Fruit fly (Drosophila melanogaster): ENCODE measurements around the gene CG42371.

dm6 chr2L:2265221-2265620, 48.2 kb upstream of the CG42371 start, which contains the start of gene CG34049:
- TF ChIP-seq psq (GFP tag; optimal IDR thresholded peaks at IDR 0.05): no peak
- no peak for TF ChIP-seq dsf (GFP tag; optimal IDR thresholded peaks at IDR 0.05; ENCODE audit: borderline replicate concordance)
- TF ChIP-seq Vsx2 (GFP tag; optimal IDR thresholded peaks at IDR 0.05; ENCODE audit: partially characterized antibody): no peak
- no peak for TF ChIP-seq CG32264 (GFP tag; optimal IDR thresholded peaks at IDR 0.05)
- TF ChIP-seq lola (GFP tag; optimal IDR thresholded peaks at IDR 0.05): no peak
- no peak for TF ChIP-seq usp (GFP tag; optimal IDR thresholded peaks at IDR 0.05)
- no peak for TF ChIP-seq N (GFP tag; optimal IDR thresholded peaks at IDR 0.05)
- TF ChIP-seq Myc (optimal IDR thresholded peaks at IDR 0.05): no peak
- TF ChIP-seq OdsH (GFP tag; optimal IDR thresholded peaks at IDR 0.05): no peak
- no peak for TF ChIP-seq pan (optimal IDR thresholded peaks at IDR 0.05)
- no peak for TF ChIP-seq rgr (GFP tag; optimal IDR thresholded peaks at IDR 0.05)
- TF ChIP-seq fru (GFP tag; optimal IDR thresholded peaks at IDR 0.05): no peak
- no peak for TF ChIP-seq Dfd (GFP tag; optimal IDR thresholded peaks at IDR 0.05)
- no peak for TF ChIP-seq h (GFP tag; optimal IDR thresholded peaks at IDR 0.05)

All from whole organism, wandering third instar larva.